Fruit fly (Drosophila melanogaster) whole organism, embryonic: ENCODE results near the gene Catsup.

Experiments used
- Atf3 ChIP-seq: fragments of 200-800 bp; sonication (Bioruptor generic); optimal IDR thresholded peaks from 3 replicates; lab custom pipeline; 2016; ENCODE audit warnings: missing biosample characterization, missing genetic modification characterization
- CG11456 ChIP-seq: fragments of 200-800 bp; sonication (Bioruptor generic); IDR thresholded peaks from 3 replicates; pipeline ENCODE4 v1.3.6; 2022; ENCODE audit warnings: missing biosample characterization, missing genetic modification characterization
- CG12155 ChIP-seq: fragments of 200-800 bp; sonication (Bioruptor generic); optimal IDR thresholded peaks from 3 replicates; lab custom pipeline; 2016; ENCODE audit warnings: missing biosample characterization, missing genetic modification characterization
- CG12769 ChIP-seq: fragments of 200-800 bp; sonication (Bioruptor generic); optimal IDR thresholded peaks from 2 replicates; lab custom pipeline; 2019; ENCODE audit warnings: missing biosample characterization, mild to moderate bottlenecking, missing genetic modification characterization, moderate library complexity
- CG13123 ChIP-seq: fragments of 200-800 bp; sonication (Bioruptor generic); optimal IDR thresholded peaks from 2 replicates; lab custom pipeline; 2016; ENCODE audit warnings: missing biosample characterization, missing genetic modification characterization
- CG13424 ChIP-seq: fragments of 200-800 bp; sonication (Bioruptor generic); optimal IDR thresholded peaks from 2 replicates; lab custom pipeline; 2019; ENCODE audit warnings: missing biosample characterization, mild to moderate bottlenecking, missing genetic modification characterization, moderate library complexity
- CG14860 ChIP-seq: fragments of 200-800 bp; sonication (Bioruptor generic); IDR thresholded peaks from 3 replicates; pipeline ENCODE4 v1.3.6; 2022; ENCODE audit warnings: missing biosample characterization, missing genetic modification characterization; ENCODE audit not compliant: partially characterized antibody
- CG1529 ChIP-seq: fragments of 200-800 bp; sonication (Bioruptor generic); optimal IDR thresholded peaks from 3 replicates; lab custom pipeline; 2018; ENCODE audit warnings: missing biosample characterization, missing genetic modification characterization
- CG15601 ChIP-seq: fragments of 200-800 bp; sonication (Bioruptor generic); optimal IDR thresholded peaks from 3 replicates; lab custom pipeline; 2019; ENCODE audit warnings: missing biosample characterization, mild to moderate bottlenecking, missing genetic modification characterization, moderate library complexity
- CG16815 ChIP-seq: fragments of 200-800 bp; sonication (Bioruptor generic); optimal IDR thresholded peaks from 3 replicates; lab custom pipeline; 2017; ENCODE audit warnings: missing biosample characterization, mild to moderate bottlenecking, missing genetic modification characterization
- CG17385 ChIP-seq: fragments of 200-800 bp; sonication (Bioruptor generic); optimal IDR thresholded peaks from 3 replicates; lab custom pipeline; 2018; ENCODE audit warnings: missing biosample characterization, mild to moderate bottlenecking, missing genetic modification characterization
- CG17568 ChIP-seq: fragments of 200-800 bp; sonication (Bioruptor generic); optimal IDR thresholded peaks from 2 replicates; lab custom pipeline; 2018; ENCODE audit warnings: missing biosample characterization, mild to moderate bottlenecking, missing genetic modification characterization, moderate library complexity
- CG2889 ChIP-seq: fragments of 200-800 bp; sonication (Bioruptor generic); IDR thresholded peaks from 3 replicates; pipeline ENCODE4 v1.3.6; 2022; ENCODE audit warnings: missing biosample characterization, missing genetic modification characterization
- CG30403 ChIP-seq: fragments of 200-800 bp; sonication (Bioruptor generic); optimal IDR thresholded peaks from 3 replicates; lab custom pipeline; 2016; ENCODE audit warnings: missing biosample characterization, missing genetic modification characterization
- CG3065 ChIP-seq: fragments of 200-800 bp; sonication (Bioruptor generic); optimal IDR thresholded peaks from 2 replicates; lab custom pipeline; 2016; ENCODE audit warnings: missing biosample characterization, missing genetic modification characterization
- CG31441 ChIP-seq: fragments of 200-800 bp; sonication (Bioruptor generic); IDR thresholded peaks from 2 replicates; pipeline ENCODE4 v1.3.6; 2022; ENCODE audit warnings: missing biosample characterization, missing genetic modification characterization
- CG32532 ChIP-seq: fragments of 200-800 bp; sonication (Bioruptor generic); IDR thresholded peaks from 2 replicates; pipeline ENCODE4 v1.3.6; 2022; ENCODE audit warnings: missing biosample characterization, missing genetic modification characterization
- CG4360 ChIP-seq: fragments of 200-800 bp; sonication (Bioruptor generic); IDR thresholded peaks from 2 replicates; pipeline ENCODE4 v1.3.6; 2022; ENCODE audit warnings: missing biosample characterization, missing genetic modification characterization
- CG6813 ChIP-seq: fragments of 200-800 bp; sonication (Bioruptor generic); optimal IDR thresholded peaks from 2 replicates; lab custom pipeline; 2017; ENCODE audit warnings: missing biosample characterization, missing genetic modification characterization, mild to moderate bottlenecking, moderate library complexity, missing genetic modification reagents
- CG7839 ChIP-seq: fragments of 200-800 bp; sonication (Bioruptor generic); optimal IDR thresholded peaks from 3 replicates; lab custom pipeline; 2018; ENCODE audit warnings: missing biosample characterization, mild to moderate bottlenecking, missing genetic modification characterization, moderate library complexity
- CG8924 ChIP-seq: fragments of 200-800 bp; optimal IDR thresholded peaks from 3 replicates; lab custom pipeline; 2019; ENCODE audit warnings: missing biosample characterization, mild to moderate bottlenecking, missing genetic modification characterization, moderate library complexity
- CG8944 ChIP-seq: fragments of 200-800 bp; sonication (Bioruptor generic); optimal IDR thresholded peaks from 3 replicates; lab custom pipeline; 2016; ENCODE audit warnings: missing biosample characterization, missing genetic modification characterization
- CG9215 ChIP-seq: fragments of 200-800 bp; sonication (Bioruptor generic); IDR thresholded peaks from 2 replicates; pipeline ENCODE4 v1.3.6; 2022; ENCODE audit warnings: missing biosample characterization, missing genetic modification characterization
- CG9727 ChIP-seq: fragments of 200-800 bp; sonication (Bioruptor generic); optimal IDR thresholded peaks from 3 replicates; lab custom pipeline; 2017; ENCODE audit warnings: missing biosample characterization, mild to moderate bottlenecking, missing genetic modification characterization
- Dad ChIP-seq: fragments of 200-800 bp; sonication (Bioruptor generic); optimal IDR thresholded peaks from 3 replicates; lab custom pipeline; 2016; ENCODE audit warnings: missing biosample characterization, missing genetic modification characterization
- Dip2 ChIP-seq: fragments of 200-800 bp; sonication (Bioruptor generic); IDR thresholded peaks from 2 replicates; pipeline ENCODE4 v1.3.6; 2022; ENCODE audit warnings: missing biosample characterization, missing genetic modification characterization
- E2f2 ChIP-seq: fragments of 200-800 bp; sonication (Bioruptor generic); IDR thresholded peaks from 2 replicates; pipeline ENCODE4 v1.3.6; 2022; ENCODE audit warnings: missing biosample characterization, missing genetic modification characterization
- GATAe ChIP-seq: fragments of 200-800 bp; sonication (Bioruptor generic); conservative IDR thresholded peaks from 2 replicates; pipeline ENCODE4 v1.3.6; 2022; ENCODE audit warnings: missing biosample characterization, missing genetic modification characterization
- HHEX ChIP-seq: fragments of 200-800 bp; sonication (Bioruptor generic); optimal IDR thresholded peaks from 3 replicates; lab custom pipeline; 2017; ENCODE audit warnings: missing biosample characterization, mild to moderate bottlenecking, missing genetic modification characterization, missing genetic modification reagents
- MBD-R2 ChIP-seq: fragments of 200-800 bp; sonication (Bioruptor generic); IDR thresholded peaks from 2 replicates; pipeline ENCODE4 v1.3.6; 2022; ENCODE audit warnings: missing biosample characterization, missing genetic modification characterization
- Oli ChIP-seq: fragments of 200-800 bp; sonication (Bioruptor generic); optimal IDR thresholded peaks from 2 replicates; lab custom pipeline; 2018; ENCODE audit warnings: missing biosample characterization, mild to moderate bottlenecking, missing genetic modification characterization, moderate library complexity
- Ptx1 ChIP-seq: fragments of 200-800 bp; sonication (Bioruptor generic); IDR thresholded peaks from 2 replicates; pipeline ENCODE4 v1.3.6; 2022; ENCODE audit warnings: missing biosample characterization, missing genetic modification characterization
- Side ChIP-seq: fragments of 200-800 bp; sonication (Bioruptor generic); optimal IDR thresholded peaks from 2 replicates; lab custom pipeline; 2016; ENCODE audit warnings: missing biosample characterization, missing genetic modification characterization
- Tbp ChIP-seq: fragments of >200 bp; optimal IDR thresholded peaks from 2 replicates; lab custom pipeline; 2018; ENCODE audit warnings: missing biosample characterization, missing genetic modification characterization
- ac ChIP-seq: fragments of 200-800 bp; sonication (Bioruptor generic); optimal IDR thresholded peaks from 3 replicates; lab custom pipeline; 2017; ENCODE audit warnings: missing biosample characterization, mild to moderate bottlenecking, missing genetic modification characterization
- ase ChIP-seq: fragments of 200-800 bp; sonication (Bioruptor generic); IDR thresholded peaks from 3 replicates; pipeline ENCODE4 v1.3.6; 2022; ENCODE audit warnings: missing biosample characterization, missing genetic modification characterization
- chn ChIP-seq: fragments of 200-800 bp; sonication (Bioruptor generic); optimal IDR thresholded peaks from 2 replicates; lab custom pipeline; 2016; ENCODE audit warnings: missing biosample characterization, missing genetic modification characterization
- crol ChIP-seq: fragments of 200-800 bp; sonication (Bioruptor generic); IDR thresholded peaks from 2 replicates; pipeline ENCODE4 v1.3.6; 2022; ENCODE audit warnings: missing biosample characterization, missing genetic modification characterization
- dmrt99B ChIP-seq: fragments of 200-800 bp; sonication (Bioruptor generic); optimal IDR thresholded peaks from 2 replicates; lab custom pipeline; 2018; ENCODE audit warnings: missing biosample characterization, mild to moderate bottlenecking, missing genetic modification characterization, moderate library complexity
- gcm ChIP-seq: fragments of 200-800 bp; sonication (Bioruptor generic); optimal IDR thresholded peaks from 2 replicates; lab custom pipeline; 2019; ENCODE audit warnings: missing biosample characterization, mild to moderate bottlenecking, missing genetic modification characterization, moderate library complexity
- gem ChIP-seq: fragments of 200-800 bp; sonication (Bioruptor generic); optimal IDR thresholded peaks from 2 replicates; lab custom pipeline; 2019; ENCODE audit warnings: missing biosample characterization, mild to moderate bottlenecking, missing genetic modification characterization, moderate library complexity
- hkb ChIP-seq, 2 experiments: fragments of 200-800 bp in 1 of 2; fragments of >200 bp in 1 of 2; sonication (Bioruptor generic) in 1 of 2; IDR thresholded peaks in 1 of 2; optimal IDR thresholded peaks in 1 of 2; 2 replicates each; pipeline versions ENCODE4 v1.3.6 to Lab custom; 2017 to 2022; ENCODE audit warnings: missing biosample characterization in 1 of 2, missing genetic modification characterization in 1 of 2
- hth ChIP-seq: fragments of >200 bp; optimal IDR thresholded peaks from 2 replicates; lab custom pipeline; 2017; ENCODE audit warnings: inconsistent platforms
- klu ChIP-seq: fragments of 200-800 bp; sonication (Bioruptor generic); IDR thresholded peaks from 2 replicates; pipeline ENCODE4 v1.3.6; 2022; ENCODE audit warnings: missing biosample characterization, missing genetic modification characterization
- knrl ChIP-seq: fragments of 200-800 bp; sonication (Bioruptor generic); IDR thresholded peaks from 3 replicates; pipeline ENCODE4 v1.3.6; 2022; ENCODE audit warnings: missing biosample characterization, missing genetic modification characterization; ENCODE audit not compliant: partially characterized antibody
- lbe ChIP-seq: fragments of 200-800 bp; sonication (Bioruptor generic); optimal IDR thresholded peaks from 2 replicates; lab custom pipeline; 2016; ENCODE audit warnings: missing biosample characterization, mild to moderate bottlenecking, missing genetic modification characterization
- mld ChIP-seq: fragments of 200-800 bp; sonication (Bioruptor generic); IDR thresholded peaks from 3 replicates; pipeline ENCODE4 v1.3.6; 2022; ENCODE audit warnings: missing biosample characterization, missing genetic modification characterization; ENCODE audit not compliant: partially characterized antibody
- odd ChIP-seq: fragments of 200-800 bp; sonication (Bioruptor generic); optimal IDR thresholded peaks from 2 replicates; lab custom pipeline; 2017; ENCODE audit warnings: missing biosample characterization, mild to moderate bottlenecking, missing genetic modification characterization
- onecut ChIP-seq: fragments of 200-800 bp; sonication (Bioruptor generic); IDR thresholded peaks from 2 replicates; pipeline ENCODE4 v1.3.6; 2022; ENCODE audit warnings: missing biosample characterization, missing genetic modification characterization
- phol ChIP-seq: fragments of 200-800 bp; sonication (Bioruptor generic); optimal IDR thresholded peaks from 3 replicates; lab custom pipeline; 2018; ENCODE audit warnings: missing biosample characterization, mild to moderate bottlenecking, missing genetic modification characterization, moderate library complexity
- tup ChIP-seq: fragments of 200-800 bp; sonication (Bioruptor generic); optimal IDR thresholded peaks from 2 replicates; lab custom pipeline; 2016; ENCODE audit warnings: missing biosample characterization, mild to moderate bottlenecking, missing genetic modification characterization, moderate library complexity

Gene Catsup

DNA sequence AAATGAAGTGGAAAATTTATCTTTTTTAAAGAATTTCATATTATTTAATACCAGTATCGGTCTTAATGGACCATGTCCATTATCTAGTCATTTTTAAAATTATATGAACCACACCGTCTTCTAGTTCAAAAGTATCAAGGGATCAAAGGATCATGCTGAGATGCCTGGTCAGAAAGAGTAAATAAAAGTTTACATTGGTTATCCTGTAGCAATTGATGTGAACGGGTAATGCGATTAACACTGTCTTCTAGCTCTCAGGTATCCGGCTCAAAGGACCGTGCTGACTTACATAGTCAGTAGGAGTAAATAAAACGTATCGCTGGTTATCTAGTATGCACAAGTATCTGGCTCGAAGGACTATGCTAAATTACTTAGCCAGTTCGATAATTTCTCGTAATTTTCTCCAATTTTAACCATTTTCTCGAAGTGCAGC is 22.5 kb upstream of the Catsup start (continued):
- TF ChIP-seq CG6813 (GFP tag; lab: Kevin White, UChicago) (peak; percentile 8), CG2889 (no peak), CG13424 (tag; lab: Kevin White, UChicago) (peak; percentile 43), CG8924 (tag; lab: Kevin White, UChicago) (peak; percentile 28), klu (GFP tag; lab: Robert Waterston, UW) (no peak), ase (GFP tag; lab: Robert Waterston, UW) (no peak), tup (GFP tag; lab: Kevin White, UChicago) (no peak), CG17568 (GFP tag; lab: Kevin White, UChicago) (no peak), CG4360 (no peak), odd (GFP tag; lab: Kevin White, UChicago) (peak; percentile 43), onecut (no peak), Dad (GFP tag; lab: Kevin White, UChicago) (no peak), CG13123 (GFP tag; lab: Kevin White, UChicago) (no peak), gcm (GFP tag; lab: Kevin White, UChicago) (no peak), CG12769 (tag; lab: Kevin White, UChicago) (peak; percentile 3), CG15601 (tag; lab: Kevin White, UChicago) (no peak), gem (peak; percentile 51), dmrt99B (tag; lab: Kevin White, UChicago) (peak; percentile 55), CG30403 (GFP tag; lab: Kevin White, UChicago) (peak; percentile 56), CG9727 (GFP tag; lab: Kevin White, UChicago) (peak; percentile 50), ac (no peak), Atf3 (GFP tag; lab: Kevin White, UChicago) (no peak), hth (lab: Kevin White, UChicago) (no peak), CG9215 (GFP tag; lab: Robert Waterston, UW) (peak; percentile 33; the same call in 1 of the 2 replicates), E2f2 (GFP tag; lab: Robert Waterston, UW) (no peak), CG3065 (no peak), CG32532 (GFP tag; lab: Robert Waterston, UW) (no peak), CG8944 (GFP tag; lab: Kevin White, UChicago) (no peak), Dip2 (GFP tag; lab: Robert Waterston, UW) (no peak), CG17385 (GFP tag; lab: Kevin White, UChicago) (peak; percentile 31), CG1529 (GFP tag; lab: Kevin White, UChicago) (no peak), GATAe (GFP tag; lab: Robert Waterston, UW) (no peak), lbe (GFP tag; lab: Kevin White, UChicago) (no peak), Tbp (GFP tag; lab: Kevin White, UChicago) (no peak), MBD-R2 (GFP tag; lab: Robert Waterston, UW) (no peak), CG14860 (GFP tag; lab: Robert Waterston, UW) (no peak), CG12155 (GFP tag; lab: Kevin White, UChicago) (no peak), CG31441 (0 out of 2 replicates have a peak, but pooled peaks have one; percentile 30), CG16815 (GFP tag; lab: Kevin White, UChicago) (peak; percentile 7), CG11456 (GFP tag; lab: Robert Waterston, UW) (no peak), HHEX (GFP tag; lab: Kevin White, UChicago) (peak; percentile 52), CG7839 (tag; lab: Kevin White, UChicago) (peak; percentile 38), hkb (optimal IDR thresholded peaks at IDR 0.05; lab: Kevin White, UChicago) (no peak), hkb (GFP tag; IDR thresholded peaks at IDR 0.05; lab: Robert Waterston, UW) (no peak), Ptx1 (GFP tag; lab: Robert Waterston, UW) (peak; percentile 44; the same call in 1 of the 2 replicates), phol (tag; lab: Kevin White, UChicago) (peak; percentile 31), crol (no peak), Side (GFP tag; lab: Kevin White, UChicago) (no peak), mld (GFP tag; lab: Robert Waterston, UW) (no peak), chn (no peak), knrl (no peak), Oli (tag; lab: Kevin White, UChicago) (peak; percentile 48)
